Worm (Caenorhabditis elegans): Measurements from ENCODE around the gene R11A8.1.

- TF ChIP-seq W03F9.2 (tag; optimal IDR thresholded peaks at IDR 0.05): no peak
- no peak for TF ChIP-seq dao-5 (tag; optimal IDR thresholded peaks at IDR 0.05)
- TF ChIP-seq him-1 (tag; optimal IDR thresholded peaks at IDR 0.05): no peak
Observed at ce11 chrIV:10313565-10313964, 43.4 kb downstream of the R11A8.1 start, which contains the start of gene acs-18.

Data from whole organism, L4/young adult.